Worm (Caenorhabditis elegans): ENCODE results near the gene rib-2.

DNA sequence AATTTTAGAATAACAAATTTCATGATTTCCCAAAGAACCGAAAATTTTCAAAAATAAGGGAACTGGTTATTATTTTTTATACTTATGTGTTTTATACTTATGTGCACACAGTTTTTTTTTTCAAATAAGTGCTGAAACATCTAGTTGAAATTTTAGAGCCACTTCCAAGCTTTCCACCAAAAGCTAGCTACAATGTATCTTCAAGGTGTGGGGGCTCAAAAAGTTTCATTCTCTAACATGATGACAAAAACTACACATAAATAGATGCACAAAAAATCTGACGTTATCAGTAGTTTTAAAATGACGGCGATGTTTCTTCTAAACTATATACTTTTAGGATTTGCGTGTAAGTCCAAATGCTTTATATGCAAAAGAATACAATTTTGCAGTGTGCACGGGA, 51.4 kb downstream of the rib-2 start, which contains the start of gene clec-163:
- TF ChIP-seq zip-8 (tag; optimal IDR thresholded peaks at IDR 0.05) (no peak), mls-2 (tag; optimal IDR thresholded peaks at IDR 0.05) (no peak), ceh-83 (GFP tag; optimal IDR thresholded peaks at IDR 0.05) (no peak), blmp-1 (tag; optimal IDR thresholded peaks at IDR 0.05) (no peak), ztf-11 (tag; optimal IDR thresholded peaks at IDR 0.05) (no peak), lsy-2 (tag; optimal IDR thresholded peaks at IDR 0.05) (no peak), lin-13 (tag; optimal IDR thresholded peaks at IDR 0.05) (no peak), snpc-4 (tag; optimal IDR thresholded peaks at IDR 0.05) (no peak), ceh-43 (GFP tag; optimal IDR thresholded peaks at IDR 0.05) (no peak)
